Worm (Caenorhabditis elegans): ENCODE results near the gene srt-54.
A peak's percentile ranks its signal among the peaks of the same experiment; 100 is the strongest.

srt-54 gene

ce11 chrII:155904-156303 lies 38.9 kb downstream of the srt-54 start, which contains the start of gene mrpl-28 (continued):
- TF ChIP-seq pax-1 (tag; optimal IDR thresholded peaks at IDR 0.05) (peak; percentile 71), Y22D7AL.16 (tag; optimal IDR thresholded peaks at IDR 0.05) (no peak), zip-5 (tag; optimal IDR thresholded peaks at IDR 0.05) (no peak), pha-2 (tag; optimal IDR thresholded peaks at IDR 0.05) (no peak), sdc-2 (tag; optimal IDR thresholded peaks at IDR 0.05) (no peak), sox-4 (tag; optimal IDR thresholded peaks at IDR 0.05) (no peak), unc-86 (tag; optimal IDR thresholded peaks at IDR 0.05) (no peak), hlh-13 (GFP tag; optimal IDR thresholded peaks at IDR 0.05) (no peak), ztf-16 (tag; optimal IDR thresholded peaks at IDR 0.05) (no peak), fkh-10 (GFP tag; optimal IDR thresholded peaks at IDR 0.05) (no peak), pqm-1 (tag; optimal IDR thresholded peaks at IDR 0.05) (peak; percentile 43), ceh-31 (tag; optimal IDR thresholded peaks at IDR 0.05) (peak; percentile 51), tbx-2 (tag; optimal IDR thresholded peaks at IDR 0.05) (peak; percentile 40), ceh-30 (tag; optimal IDR thresholded peaks at IDR 0.05) (no peak), ttx-3 (tag; optimal IDR thresholded peaks at IDR 0.05) (no peak), hlh-8 (tag; optimal IDR thresholded peaks at IDR 0.05) (no peak)

ce11 chrII:156999-157499 lies 40.0 kb downstream of the srt-54 start:
- TF ChIP-seq zip-5 (tag; optimal IDR thresholded peaks at IDR 0.05) (no peak), C08G9.2 (tag; optimal IDR thresholded peaks at IDR 0.05) (no peak), elt-2 (tag; optimal IDR thresholded peaks at IDR 0.05) (peak; percentile 65), ahr-1 (tag; optimal IDR thresholded peaks at IDR 0.05) (no peak), hlh-15 (tag; optimal IDR thresholded peaks at IDR 0.05) (no peak)

DNA sequence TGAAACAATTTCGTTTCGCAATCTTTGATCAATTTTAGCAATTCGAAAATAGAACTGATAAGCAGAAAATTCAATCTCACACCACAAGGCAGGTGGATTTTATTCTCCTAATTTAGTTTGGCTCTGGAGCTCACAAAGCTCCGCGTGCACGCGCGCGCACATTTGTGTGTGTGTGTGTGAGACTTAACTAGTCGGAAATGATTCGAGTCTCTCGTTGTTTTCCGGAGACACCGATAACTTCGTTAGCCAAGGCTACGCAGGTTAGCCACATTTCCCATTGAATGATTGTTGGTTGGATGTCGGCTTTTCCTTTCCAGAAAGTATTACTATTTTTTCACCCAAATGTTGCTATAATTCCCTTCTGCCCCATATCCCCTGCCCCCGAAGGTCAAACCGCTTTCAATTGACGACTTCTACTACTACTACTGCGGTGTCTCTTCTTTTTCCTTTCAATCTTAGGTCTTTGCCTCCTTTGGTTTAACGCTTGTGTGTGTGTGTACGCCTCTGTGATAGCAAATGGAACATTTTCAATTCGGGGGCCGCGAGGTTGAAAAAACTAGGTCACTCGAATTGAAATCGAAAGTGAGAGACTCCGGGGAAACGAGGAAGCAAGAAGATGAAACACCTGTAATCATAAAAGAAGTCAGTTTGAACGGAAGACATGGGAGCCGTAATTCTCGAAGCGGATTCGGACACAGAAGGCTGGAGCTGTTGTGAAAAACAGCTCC lies 41.2 kb downstream of the srt-54 start:
- TF ChIP-seq ref-2 (tag; optimal IDR thresholded peaks at IDR 0.05), result no peak
- peak; percentile 93 for TF ChIP-seq unc-42 (tag; optimal IDR thresholded peaks at IDR 0.05)
- TF ChIP-seq eyg-1 (tag; optimal IDR thresholded peaks at IDR 0.05), result no peak
- TF ChIP-seq dmd-4 (tag; optimal IDR thresholded peaks at IDR 0.05; ENCODE audit: borderline replicate concordance), result peak; percentile 21
- peak; percentile 5 for TF ChIP-seq rnt-1 (tag; optimal IDR thresholded peaks at IDR 0.05)

DNA sequence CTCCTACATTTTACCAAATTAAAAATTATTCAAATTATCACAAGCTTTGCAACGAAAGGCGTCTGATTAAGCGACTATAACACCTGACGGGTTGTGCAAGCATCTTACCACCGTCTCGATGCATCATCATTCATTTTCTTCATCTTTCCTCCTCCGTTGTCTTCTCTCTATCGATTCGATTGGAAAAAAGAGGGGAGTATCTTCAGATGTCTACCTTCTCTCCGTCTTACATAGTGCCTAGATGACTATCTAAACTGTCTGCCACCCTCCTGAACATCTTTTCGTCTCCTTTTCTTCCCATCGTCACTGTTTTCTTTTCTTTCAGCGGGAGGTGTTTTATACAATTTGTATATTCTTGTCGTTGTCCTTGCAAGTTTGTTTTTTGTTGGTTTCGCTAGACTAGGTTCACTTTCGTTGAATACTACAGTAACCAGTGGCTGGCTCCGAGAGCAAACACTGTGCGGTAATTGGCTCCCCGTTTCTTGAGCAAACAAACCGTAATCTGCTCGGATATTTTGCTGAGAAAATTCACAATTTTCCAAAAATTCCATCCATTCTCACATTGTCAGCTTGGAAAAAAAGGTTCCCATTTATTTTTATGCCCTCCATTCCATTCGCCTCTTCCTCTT lies 42.4 kb downstream of the srt-54 start:
- no peak for TF ChIP-seq ceh-22 (tag; optimal IDR thresholded peaks at IDR 0.05)
- no peak for TF ChIP-seq hlh-30 (tag; optimal IDR thresholded peaks at IDR 0.05; ENCODE audit: insufficient read depth)
- TF ChIP-seq unc-55 (GFP tag; optimal IDR thresholded peaks at IDR 0.05), result peak; percentile 64
- peak; percentile 62 for TF ChIP-seq nfya-1 (tag; optimal IDR thresholded peaks at IDR 0.05)
- TF ChIP-seq ahr-1 (tag; optimal IDR thresholded peaks at IDR 0.05), result no peak
- no peak for TF ChIP-seq nhr-11 (tag; optimal IDR thresholded peaks at IDR 0.05)
- TF ChIP-seq elt-2 (tag; optimal IDR thresholded peaks at IDR 0.05), result peak; percentile 5
- no peak for TF ChIP-seq unc-86 (tag; optimal IDR thresholded peaks at IDR 0.05)
- TF ChIP-seq dve-1 (tag; optimal IDR thresholded peaks at IDR 0.05), result peak; percentile 28
- no peak for TF ChIP-seq nhr-232 (tag; optimal IDR thresholded peaks at IDR 0.05)
- TF ChIP-seq ceh-18 (tag; optimal IDR thresholded peaks at IDR 0.05), result peak; percentile 22
- no peak for TF ChIP-seq npax-4 (tag; optimal IDR thresholded peaks at IDR 0.05)
